Worm (Caenorhabditis elegans): ENCODE results near the gene scav-3.
A peak's percentile ranks its signal among the peaks of the same experiment; 100 is the strongest.

scav-3 gene

DNA sequence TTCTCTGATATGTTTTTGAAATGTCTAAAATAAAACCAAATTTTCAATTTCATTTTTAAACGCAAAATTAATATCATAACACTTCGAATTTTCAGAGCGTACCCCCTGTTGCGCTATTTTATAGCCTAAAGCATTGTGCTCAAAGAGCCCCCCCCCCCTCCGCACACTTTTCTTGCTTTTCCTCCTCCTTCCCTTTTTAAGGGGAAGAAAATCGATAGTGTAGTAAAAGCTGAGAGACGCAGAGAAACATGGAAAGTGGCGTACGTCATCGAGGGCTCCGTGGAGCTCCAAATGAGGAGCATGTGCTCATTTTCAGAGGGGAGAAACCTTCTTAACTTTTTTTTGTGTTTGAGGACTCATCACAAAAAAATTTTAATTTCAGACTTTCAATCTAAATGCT, 15.8 kb upstream of the scav-3 start, which contains the start of gene cccp-1:
Gene cccp-1, plus strand, starts transcription at position 377 of the 400 bp plus-strand sequence.
- TF ChIP-seq snpc-1.1 (tag; optimal IDR thresholded peaks at IDR 0.05; ENCODE audit: insufficient read depth) (no peak), ceh-27 (GFP tag; optimal IDR thresholded peaks at IDR 0.05) (no peak), zfh-2 (GFP tag; conservative IDR thresholded peaks at IDR 0.05) (peak; percentile 29; the same call in 1 of the 2 replicates), efl-1 (GFP tag; optimal IDR thresholded peaks at IDR 0.05) (no peak), F39B2.1 (GFP tag; IDR thresholded peaks at IDR 0.05) (no peak), mcd-1 (GFP tag; IDR thresholded peaks at IDR 0.05) (peak; percentile 15; the same call in 1 of the 2 replicates), ztf-22 (GFP tag; optimal IDR thresholded peaks at IDR 0.05) (no peak), rec-8 (tag; optimal IDR thresholded peaks at IDR 0.05) (no peak), cebp-1 (GFP tag; IDR thresholded peaks at IDR 0.05) (no peak), cebp-1 (tag; optimal IDR thresholded peaks at IDR 0.05) (peak; percentile 14), lin-35 (GFP tag; optimal IDR thresholded peaks at IDR 0.05) (no peak), let-607 (tag; optimal IDR thresholded peaks at IDR 0.05) (no peak), nhr-27 (tag; optimal IDR thresholded peaks at IDR 0.05) (no peak), ztf-25 (GFP tag; IDR thresholded peaks at IDR 0.05) (no peak), ceh-40 (GFP tag; IDR thresholded peaks at IDR 0.05) (no peak), repo-1 (tag; optimal IDR thresholded peaks at IDR 0.05) (no peak), dox-1 (GFP tag; IDR thresholded peaks at IDR 0.05) (0 out of 2 replicates have a peak, but pooled peaks have one; percentile 7), rpc-1 (optimal IDR thresholded peaks at IDR 0.05) (no peak), rpc-1 (tag; optimal IDR thresholded peaks at IDR 0.05) (no peak), hmg-1.2 (GFP tag; IDR thresholded peaks at IDR 0.05) (peak; percentile 82), ztf-26 (tag; optimal IDR thresholded peaks at IDR 0.05) (no peak), let-526 (GFP tag; IDR thresholded peaks at IDR 0.05) (no peak), xnd-1 (tag; optimal IDR thresholded peaks at IDR 0.05) (no peak), zim-3 (tag; optimal IDR thresholded peaks at IDR 0.05) (no peak), gei-17 (GFP tag; optimal IDR thresholded peaks at IDR 0.05) (no peak), athp-1 (tag; optimal IDR thresholded peaks at IDR 0.05) (no peak)

DNA sequence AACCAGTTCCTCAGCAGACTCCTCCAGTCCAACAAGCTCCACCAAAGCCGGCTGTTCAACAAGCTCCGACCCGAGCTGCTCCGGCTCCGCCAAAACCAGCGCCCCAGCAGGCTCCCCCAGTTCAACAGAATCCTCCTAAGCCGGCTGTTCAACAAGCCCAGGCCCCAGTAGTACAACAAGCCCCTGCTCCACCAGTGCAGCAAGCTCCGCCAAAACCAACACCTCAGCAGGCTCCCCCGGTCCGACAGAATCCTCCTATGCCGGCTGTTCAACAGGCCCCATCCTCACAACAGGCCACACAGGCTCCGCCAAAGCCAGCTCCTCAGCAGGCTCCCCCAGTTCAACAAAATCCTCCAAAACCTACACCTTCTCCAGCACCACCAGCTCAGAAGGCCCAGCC, 13.9 kb upstream of the scav-3 start:
- TF ChIP-seq lin-26 (GFP tag; IDR thresholded peaks at IDR 0.05) = 0 out of 2 replicates have a peak, but pooled peaks have one; percentile 10
- TF ChIP-seq egrh-3 (GFP tag; IDR thresholded peaks at IDR 0.05) = peak; percentile 77; the same call in 1 of the 2 replicates
- TF ChIP-seq zfh-2 (GFP tag; conservative IDR thresholded peaks at IDR 0.05) = peak; percentile 74
- no peak for TF ChIP-seq Y53F4B.3 (GFP tag; IDR thresholded peaks at IDR 0.05)

- TF ChIP-seq nfyb-1 (GFP tag; IDR thresholded peaks at IDR 0.05) (no peak), zfh-2 (GFP tag; conservative IDR thresholded peaks at IDR 0.05) (peak; percentile 71), egrh-3 (GFP tag; IDR thresholded peaks at IDR 0.05) (peak; percentile 69; the same call in 1 of the 2 replicates)
These were observed 13.2 kb upstream of the scav-3 start for ce11 chrIII:12469800-12470199.

ce11 chrIII:12468869-12469268, 12.2 kb upstream of the scav-3 start, which contains the start of gene Y49E10.29:
Y49E10.29 (plus strand) TSS chrIII:12469169.
- TF ChIP-seq Y79H2A.3 (GFP tag; conservative IDR thresholded peaks at IDR 0.05) = no peak
- no peak for TF ChIP-seq tbx-9 (tag; optimal IDR thresholded peaks at IDR 0.05; ENCODE audit: borderline replicate concordance)
- TF ChIP-seq F23B12.7 (tag; optimal IDR thresholded peaks at IDR 0.05; ENCODE audit: insufficient read depth) = no peak
- TF ChIP-seq K11D2.4 (GFP tag; IDR thresholded peaks at IDR 0.05) = no peak
- TF ChIP-seq lin-54 (GFP tag; optimal IDR thresholded peaks at IDR 0.05) = no peak
- no peak for TF ChIP-seq F22D6.2 (tag; optimal IDR thresholded peaks at IDR 0.05)
- no peak for TF ChIP-seq F57C9.4 (tag; optimal IDR thresholded peaks at IDR 0.05)
- no peak for TF ChIP-seq ceh-91 (GFP tag; IDR thresholded peaks at IDR 0.05)
- TF ChIP-seq nfya-2 (GFP tag; IDR thresholded peaks at IDR 0.05) = no peak
- TF ChIP-seq madf-8 (GFP tag; conservative IDR thresholded peaks at IDR 0.05) = no peak
- no peak for TF ChIP-seq nhr-80 (tag; optimal IDR thresholded peaks at IDR 0.05)
